Fruit fly (Drosophila melanogaster) whole organism, prepupa: ENCODE results near the gene CG14362.
A peak's percentile ranks its signal among the peaks of the same experiment; 100 is the strongest.

Source experiments
- Blimp-1 ChIP-seq: fragments of 200-800 bp; sonication (Bioruptor generic); optimal IDR thresholded peaks from 3 replicates; lab custom pipeline; 2017; ENCODE audit warnings: missing biosample characterization, missing genetic modification characterization, mild to moderate bottlenecking, moderate library complexity, missing genetic modification reagents
- CG10631 ChIP-seq: fragments of 200-800 bp; sonication (Bioruptor generic); optimal IDR thresholded peaks from 2 replicates; lab custom pipeline; 2016; ENCODE audit warnings: missing biosample characterization, missing genetic modification characterization
- CG11294 ChIP-seq: fragments of 200-800 bp; sonication (Bioruptor generic); IDR thresholded peaks from 2 replicates; pipeline ENCODE4 v1.3.6; 2022; ENCODE audit warnings: missing biosample characterization, missing genetic modification characterization
- CG11762 ChIP-seq: fragments of 200-800 bp; sonication (Bioruptor generic); optimal IDR thresholded peaks from 3 replicates; lab custom pipeline; 2016; ENCODE audit warnings: missing biosample characterization, missing genetic modification characterization; ENCODE audit not compliant: insufficient read depth
- CG1621 ChIP-seq: fragments of 200-800 bp; sonication (Bioruptor generic); optimal IDR thresholded peaks from 3 replicates; lab custom pipeline; 2018; ENCODE audit warnings: missing biosample characterization, mild to moderate bottlenecking, missing genetic modification characterization
- CG16779 ChIP-seq: fragments of 200-800 bp; sonication (Bioruptor generic); optimal IDR thresholded peaks from 3 replicates; lab custom pipeline; 2017; ENCODE audit warnings: missing biosample characterization, mild to moderate bottlenecking, missing genetic modification characterization
- CG3032 ChIP-seq: fragments of 200-800 bp; optimal IDR thresholded peaks from 2 replicates; lab custom pipeline; 2019; ENCODE audit warnings: missing biosample characterization, mild to moderate bottlenecking, missing genetic modification characterization, moderate library complexity
- CG34406 ChIP-seq: fragments of 200-800 bp; sonication (Bioruptor generic); optimal IDR thresholded peaks from 3 replicates; lab custom pipeline; 2016; ENCODE audit warnings: missing biosample characterization, missing genetic modification characterization
- CG4318 ChIP-seq: fragments of 200-800 bp; sonication (Bioruptor generic); optimal IDR thresholded peaks from 3 replicates; lab custom pipeline; 2017; ENCODE audit warnings: missing biosample characterization, mild to moderate bottlenecking, missing genetic modification characterization
- CG6792 ChIP-seq: fragments of 200-800 bp; sonication (Bioruptor generic); optimal IDR thresholded peaks from 3 replicates; lab custom pipeline; 2016; ENCODE audit warnings: missing biosample characterization, missing genetic modification characterization
- CG6808 ChIP-seq: fragments of 200-800 bp; sonication (Bioruptor generic); optimal IDR thresholded peaks from 3 replicates; lab custom pipeline; 2017; ENCODE audit warnings: missing biosample characterization, missing genetic modification characterization, mild to moderate bottlenecking, moderate library complexity, missing genetic modification reagents
- CG6854 ChIP-seq: fragments of 200-800 bp; sonication (Bioruptor generic); optimal IDR thresholded peaks from 2 replicates; lab custom pipeline; 2017; ENCODE audit warnings: missing biosample characterization, mild to moderate bottlenecking, missing genetic modification characterization
- CG8119 ChIP-seq: fragments of 200-800 bp; sonication (Bioruptor generic); IDR thresholded peaks from 3 replicates; pipeline ENCODE4 v1.3.6; 2022; ENCODE audit warnings: missing biosample characterization, missing genetic modification characterization
- CG8632 ChIP-seq: fragments of 200-800 bp; sonication (Bioruptor generic); optimal IDR thresholded peaks from 3 replicates; lab custom pipeline; 2016; ENCODE audit warnings: missing biosample characterization, missing genetic modification characterization
- Eip93F ChIP-seq: fragments of 200-800 bp; sonication (Bioruptor generic); optimal IDR thresholded peaks from 2 replicates; lab custom pipeline; 2016; ENCODE audit warnings: missing biosample characterization, mild to moderate bottlenecking, missing genetic modification characterization
- Ets21C ChIP-seq: fragments of 200-800 bp; sonication (Bioruptor generic); optimal IDR thresholded peaks from 3 replicates; lab custom pipeline; 2016; ENCODE audit warnings: missing biosample characterization, missing genetic modification characterization
- Ets96B ChIP-seq: fragments of 200-800 bp; optimal IDR thresholded peaks from 2 replicates; lab custom pipeline; 2019; ENCODE audit warnings: missing biosample characterization, mild to moderate bottlenecking, missing genetic modification characterization, moderate library complexity
- Gug ChIP-seq: fragments of 200-800 bp; sonication (Bioruptor generic); IDR thresholded peaks from 2 replicates; pipeline ENCODE4 v1.3.6; 2022; ENCODE audit warnings: missing biosample characterization, missing genetic modification characterization
- Hr38 ChIP-seq: sonication (Bioruptor generic); optimal IDR thresholded peaks from 2 replicates; lab custom pipeline; 2016; ENCODE audit warnings: missing biosample characterization, missing genetic modification characterization
- Hr39 ChIP-seq: fragments of 200-800 bp; sonication (Bioruptor generic); optimal IDR thresholded peaks from 2 replicates; lab custom pipeline; 2016; ENCODE audit warnings: missing biosample characterization, missing genetic modification characterization
- Hr4 ChIP-seq: fragments of 200-800 bp; sonication (Bioruptor generic); optimal IDR thresholded peaks from 3 replicates; lab custom pipeline; 2016; ENCODE audit warnings: missing biosample characterization, missing genetic modification characterization
- Met ChIP-seq: fragments of 200-800 bp; sonication (Bioruptor generic); optimal IDR thresholded peaks from 3 replicates; lab custom pipeline; 2016; ENCODE audit warnings: missing biosample characterization, missing genetic modification characterization
- Smox ChIP-seq: fragments of 200-800 bp; sonication (Bioruptor generic); optimal IDR thresholded peaks from 3 replicates; lab custom pipeline; 2016; ENCODE audit warnings: missing biosample characterization, missing genetic modification characterization
- Sox102F ChIP-seq: fragments of 200-800 bp; sonication (Bioruptor generic); optimal IDR thresholded peaks from 2 replicates; lab custom pipeline; 2016; ENCODE audit warnings: missing biosample characterization, mild to moderate bottlenecking, missing genetic modification characterization
- Sox14 ChIP-seq: fragments of 200-800 bp; sonication (Bioruptor generic); optimal IDR thresholded peaks from 3 replicates; lab custom pipeline; 2016; ENCODE audit warnings: missing biosample characterization, missing genetic modification characterization
- acj6 ChIP-seq: fragments of 200-800 bp; sonication (Bioruptor generic); optimal IDR thresholded peaks from 3 replicates; lab custom pipeline; 2016; ENCODE audit warnings: missing biosample characterization, missing genetic modification characterization
- dac ChIP-seq: fragments of 200-800 bp; sonication (Bioruptor generic); optimal IDR thresholded peaks from 2 replicates; lab custom pipeline; 2017; ENCODE audit warnings: missing biosample characterization, mild to moderate bottlenecking, missing genetic modification characterization
- esn ChIP-seq: fragments of 200-800 bp; sonication (Bioruptor generic); optimal IDR thresholded peaks from 2 replicates; lab custom pipeline; 2016; ENCODE audit warnings: missing biosample characterization, mild to moderate bottlenecking, missing genetic modification characterization, moderate library complexity
- fd59A ChIP-seq: fragments of 200-800 bp; sonication (Bioruptor generic); optimal IDR thresholded peaks from 2 replicates; lab custom pipeline; 2017; ENCODE audit warnings: missing biosample characterization, mild to moderate bottlenecking, missing genetic modification characterization, missing genetic modification reagents
- fd85E ChIP-seq: fragments of 200-800 bp; sonication (Bioruptor generic); optimal IDR thresholded peaks from 3 replicates; lab custom pipeline; 2016; ENCODE audit warnings: missing biosample characterization, missing genetic modification characterization
- fkh ChIP-seq: fragments of 200-800 bp; sonication (Bioruptor generic); optimal IDR thresholded peaks from 3 replicates; lab custom pipeline; 2017; ENCODE audit warnings: missing biosample characterization, mild to moderate bottlenecking, missing genetic modification characterization, moderate library complexity
- lz ChIP-seq: fragments of 200-800 bp; sonication (Bioruptor generic); optimal IDR thresholded peaks from 3 replicates; lab custom pipeline; 2016; ENCODE audit warnings: missing biosample characterization, missing genetic modification characterization
- net ChIP-seq: fragments of 200-800 bp; sonication (Bioruptor generic); optimal IDR thresholded peaks from 3 replicates; lab custom pipeline; 2016; ENCODE audit warnings: missing biosample characterization, missing genetic modification characterization
- pdm3 ChIP-seq: fragments of 200-800 bp; sonication (Bioruptor generic); optimal IDR thresholded peaks from 3 replicates; lab custom pipeline; 2016; ENCODE audit warnings: missing biosample characterization, missing genetic modification characterization
- salr ChIP-seq, 2 experiments: fragments of 200-800 bp; sonication (Bioruptor generic); optimal IDR thresholded peaks; 3 replicates each; lab custom pipeline; 2016 to 2018; ENCODE audit warnings: missing biosample characterization in 2 of 2, missing genetic modification characterization in 2 of 2, mild to moderate bottlenecking in 1 of 2
- spab ChIP-seq: fragments of 200-800 bp; sonication (Bioruptor generic); optimal IDR thresholded peaks from 2 replicates; lab custom pipeline; 2017; ENCODE audit warnings: missing biosample characterization, mild to moderate bottlenecking, missing genetic modification characterization, missing genetic modification reagents
- ss ChIP-seq, 2 experiments: fragments of 200-800 bp; sonication (Bioruptor generic); optimal IDR thresholded peaks; 2 replicates in 1 of 2; 3 replicates in 1 of 2; lab custom pipeline; 2017 to 2018; ENCODE audit warnings: mild to moderate bottlenecking in 2 of 2, missing biosample characterization in 2 of 2, missing genetic modification characterization in 2 of 2, moderate library complexity in 1 of 2
- svp ChIP-seq: fragments of 200-800 bp; sonication (Bioruptor generic); peaks from one replicate; lab custom pipeline; 2016; ENCODE audit warnings: missing biosample characterization, missing genetic modification characterization
- vri ChIP-seq: fragments of 200-800 bp; sonication (Bioruptor generic); optimal IDR thresholded peaks from 3 replicates; lab custom pipeline; 2016; ENCODE audit warnings: missing biosample characterization, mild to moderate bottlenecking, missing genetic modification characterization

Gene CG14362

dm6 chr3R:13839883-13840412, 15.3 kb downstream of the CG14362 start, which contains the start of gene CG31495 (continued):
- no peak for TF ChIP-seq Blimp-1
- no peak for TF ChIP-seq CG11294
- TF ChIP-seq CG4318 (GFP tag; lab: Kevin White, UChicago), result no peak
- no peak for TF ChIP-seq CG3032 (tag; lab: Kevin White, UChicago)
- peak; percentile 26 for TF ChIP-seq acj6 (GFP tag; lab: Kevin White, UChicago)
- peak; percentile 21 for TF ChIP-seq Hr4
- TF ChIP-seq Gug (GFP tag; lab: Robert Waterston, UW), result no peak
- TF ChIP-seq dac (GFP tag; lab: Kevin White, UChicago), result no peak
- TF ChIP-seq Smox (GFP tag; lab: Kevin White, UChicago), result peak; percentile 38
- no peak for TF ChIP-seq Ets21C (GFP tag; lab: Kevin White, UChicago)
- TF ChIP-seq Sox102F (GFP tag; lab: Kevin White, UChicago), result peak; percentile 16
- no peak for TF ChIP-seq Hr38
- no peak for TF ChIP-seq fd59A
- TF ChIP-seq CG1621 (tag; lab: Kevin White, UChicago), result no peak
- no peak for TF ChIP-seq net (GFP tag; lab: Kevin White, UChicago)
- TF ChIP-seq esn (GFP tag; lab: Kevin White, UChicago), result no peak

- peak; percentile 27 for TF ChIP-seq esn (GFP tag; lab: Kevin White, UChicago)
- TF ChIP-seq fkh (GFP tag; lab: Kevin White, UChicago), result peak; percentile 78
- TF ChIP-seq Sox14 (GFP tag; lab: Kevin White, UChicago), result peak; percentile 51
- peak; percentile 19 for TF ChIP-seq CG1621 (tag; lab: Kevin White, UChicago)
- TF ChIP-seq vri (GFP tag; lab: Kevin White, UChicago), result no peak
- TF ChIP-seq Blimp-1, result peak; percentile 55
- 0 out of 2 replicates have a peak, but pooled peaks have one; percentile 11 for TF ChIP-seq Gug (GFP tag; lab: Robert Waterston, UW)
- no peak for TF ChIP-seq Met (GFP tag; lab: Kevin White, UChicago)
These were observed 17.4 kb downstream of the CG14362 start, which contains the start of gene Nsf2 for dm6 chr3R:13837807-13838206. Nsf2 (minus strand) TSS chr3R:13837991.

dm6 chr3R:13834551-13834950, 20.7 kb downstream of the CG14362 start:
- TF ChIP-seq Ets21C (GFP tag; lab: Kevin White, UChicago), result no peak
- no peak for TF ChIP-seq Ets96B
- TF ChIP-seq CG10631, result no peak
- peak; percentile 93 for TF ChIP-seq svp (GFP tag; lab: Kevin White, UChicago)

dm6 chr3R:13833515-13833914, 21.7 kb downstream of the CG14362 start:
- TF ChIP-seq Blimp-1, result no peak

dm6 chr3R:13832950-13833349, 22.3 kb downstream of the CG14362 start:
- TF ChIP-seq svp (GFP tag; lab: Kevin White, UChicago), result peak; percentile 87
- TF ChIP-seq pdm3 (GFP tag; lab: Kevin White, UChicago), result no peak

- TF ChIP-seq Sox14 (GFP tag; lab: Kevin White, UChicago) (peak; percentile 38), fkh (GFP tag; lab: Kevin White, UChicago) (no peak), spab (GFP tag; lab: Kevin White, UChicago) (no peak), CG8632 (GFP tag; lab: Kevin White, UChicago) (peak; percentile 89), Hr39 (GFP tag; lab: Kevin White, UChicago) (peak; percentile 54), CG6808 (GFP tag; lab: Kevin White, UChicago) (peak; percentile 29), Eip93F (GFP tag; lab: Kevin White, UChicago) (peak; percentile 44), lz (GFP tag; lab: Kevin White, UChicago) (peak; percentile 62), CG8119 (peak; percentile 97), acj6 (GFP tag; lab: Kevin White, UChicago) (peak; percentile 69), Met (GFP tag; lab: Kevin White, UChicago) (peak; percentile 79), CG6854 (peak; percentile 78), Hr4 (peak; percentile 73), CG16779 (tag; lab: Kevin White, UChicago) (peak; percentile 55), CG11762 (GFP tag; lab: Kevin White, UChicago) (peak; percentile 40), pdm3 (GFP tag; lab: Kevin White, UChicago) (peak; percentile 47), salr (GFP tag; optimal IDR thresholded peaks at IDR 0.05; lab: Kevin White, UChicago) (peak in 1 of 2 experiments; percentile 18), Hr38 (no peak), ss (GFP tag; optimal IDR thresholded peaks at IDR 0.05; lab: Kevin White, UChicago) (peak; percentile 39 to 78), CG6792 (GFP tag; lab: Kevin White, UChicago) (peak; percentile 63), CG34406 (peak; percentile 89), fd85E (peak; percentile 2), CG1621 (tag; lab: Kevin White, UChicago) (no peak)
These were observed 23.6 kb downstream of the CG14362 start for dm6 chr3R:13831596-13832119.
